Worm (Caenorhabditis elegans) whole organism, L4 larva: ENCODE data around the gene usp-33.

Experiments used
- F26F4.8 ChIP-seq: fragments of 200-800 bp; sonication (Bioruptor generic); conservative IDR thresholded peaks from 2 replicates; pipeline ENCODE4 v1.3.6; 2022; ENCODE audit warnings: missing genetic modification characterization, missing compliant biosample characterization
- arid-1 ChIP-seq: fragments of 200-800 bp; sonication (Bioruptor generic); conservative IDR thresholded peaks from 2 replicates; pipeline ENCODE4 v1.3.6; 2022; ENCODE audit warnings: missing genetic modification reagents, missing genetic modification characterization, missing compliant biosample characterization
- nhr-237 ChIP-seq: sonication (generic microtip); optimal IDR thresholded peaks from 2 replicates; lab custom pipeline; 2017; ENCODE audit warnings: missing biosample characterization, missing genetic modification characterization
- nhr-76 ChIP-seq: fragments of 150-350 bp; optimal IDR thresholded peaks from 2 replicates; lab custom pipeline; 2014; ENCODE audit warnings: missing biosample characterization, missing genetic modification characterization
- skn-1 ChIP-seq: fragments of 150-350 bp; optimal IDR thresholded peaks from 2 replicates; lab custom pipeline; 2014; ENCODE audit warnings: missing biosample characterization, missing genetic modification characterization

ce11 chrX:15642638-15643037 is 51.5 kb downstream of the usp-33 start, which contains the start of gene H08J19.1:
- TF ChIP-seq nhr-237 = no peak
- TF ChIP-seq nhr-76 (tag; lab: Kevin White, UChicago) = no peak
- TF ChIP-seq arid-1 (GFP tag; lab: Robert Waterston, UW) = no peak
- no peak for TF ChIP-seq skn-1 (tag; lab: Kevin White, UChicago)
- no peak for TF ChIP-seq F26F4.8 (GFP tag; lab: Robert Waterston, UW)
